Fruit fly (Drosophila melanogaster): ENCODE measurements around the gene PH4alphaNE1.

The PH4alphaNE1 gene

dm6 chr3R:30459066-30459935, 40.8 kb downstream of the PH4alphaNE1 start, which contains the start of the genes CG2224 and CDase:
Gene CG2224, minus strand, starts transcription at chr3R:30459300.
Gene CDase, plus strand, starts transcription at chr3R:30459521.
- TF ChIP-seq Dll (optimal IDR thresholded peaks at IDR 0.05) (no peak), CG8478 (optimal IDR thresholded peaks at IDR 0.05) (no peak), EcR (GFP tag; optimal IDR thresholded peaks at IDR 0.05) (no peak), pan (optimal IDR thresholded peaks at IDR 0.05) (no peak), psq (optimal IDR thresholded peaks at IDR 0.05) (no peak), usp (GFP tag; optimal IDR thresholded peaks at IDR 0.05) (no peak)

dm6 chr3R:30455817-30456544, 44.1 kb downstream of the PH4alphaNE1 start, which contains the start of gene aralar1:
Gene aralar1, minus strand, starts transcription at chr3R:30455867.
- no peak for TF ChIP-seq psq (optimal IDR thresholded peaks at IDR 0.05)
- TF ChIP-seq pan (optimal IDR thresholded peaks at IDR 0.05), result no peak

- TF ChIP-seq usp (GFP tag; optimal IDR thresholded peaks at IDR 0.05), result no peak
- TF ChIP-seq Dll (optimal IDR thresholded peaks at IDR 0.05), result no peak
- no peak for TF ChIP-seq pan (optimal IDR thresholded peaks at IDR 0.05)
- no peak for TF ChIP-seq CG8478 (optimal IDR thresholded peaks at IDR 0.05)
- no peak for TF ChIP-seq EcR (GFP tag; optimal IDR thresholded peaks at IDR 0.05)
- TF ChIP-seq psq (optimal IDR thresholded peaks at IDR 0.05), result no peak
Observed at dm6 chr3R:30454442-30454841, 45.7 kb downstream of the PH4alphaNE1 start.

dm6 chr3R:30453236-30453635, 46.9 kb downstream of the PH4alphaNE1 start:
- no peak for TF ChIP-seq Dll (optimal IDR thresholded peaks at IDR 0.05)
- no peak for TF ChIP-seq pan (optimal IDR thresholded peaks at IDR 0.05)
- no peak for TF ChIP-seq CG8478 (optimal IDR thresholded peaks at IDR 0.05)
- TF ChIP-seq psq (optimal IDR thresholded peaks at IDR 0.05), result no peak
- no peak for TF ChIP-seq usp (GFP tag; optimal IDR thresholded peaks at IDR 0.05)
- no peak for TF ChIP-seq EcR (GFP tag; optimal IDR thresholded peaks at IDR 0.05)

- TF ChIP-seq psq (optimal IDR thresholded peaks at IDR 0.05), result no peak
- TF ChIP-seq usp (GFP tag; optimal IDR thresholded peaks at IDR 0.05), result no peak
- no peak for TF ChIP-seq pan (optimal IDR thresholded peaks at IDR 0.05)
- no peak for TF ChIP-seq CG8478 (optimal IDR thresholded peaks at IDR 0.05)
- TF ChIP-seq Dll (optimal IDR thresholded peaks at IDR 0.05), result no peak
- no peak for TF ChIP-seq EcR (GFP tag; optimal IDR thresholded peaks at IDR 0.05)
Observed at dm6 chr3R:30450690-30451343, 49.3 kb downstream of the PH4alphaNE1 start.

- TF ChIP-seq EcR (GFP tag; optimal IDR thresholded peaks at IDR 0.05) (no peak), usp (GFP tag; optimal IDR thresholded peaks at IDR 0.05) (no peak), pan (optimal IDR thresholded peaks at IDR 0.05) (no peak), psq (optimal IDR thresholded peaks at IDR 0.05) (no peak), CG8478 (optimal IDR thresholded peaks at IDR 0.05) (no peak), Dll (optimal IDR thresholded peaks at IDR 0.05) (peak; percentile 91)
Observed at dm6 chr3R:30450224-30450623, 49.9 kb downstream of the PH4alphaNE1 start.

- TF ChIP-seq EcR (GFP tag; optimal IDR thresholded peaks at IDR 0.05) (no peak), Dll (optimal IDR thresholded peaks at IDR 0.05) (no peak), usp (GFP tag; optimal IDR thresholded peaks at IDR 0.05) (no peak), pan (optimal IDR thresholded peaks at IDR 0.05) (no peak), psq (optimal IDR thresholded peaks at IDR 0.05) (no peak), CG8478 (optimal IDR thresholded peaks at IDR 0.05) (no peak)
Observed at dm6 chr3R:30449446-30449845, 50.7 kb downstream of the PH4alphaNE1 start.
